Fruit fly (Drosophila melanogaster) whole organism, pupa: ENCODE data around the gene Hou.

Experiments
- CG10348 ChIP-seq: fragments of 200-800 bp; sonication (Bioruptor generic); IDR thresholded peaks from 2 replicates; pipeline ENCODE4 v1.3.6; 2022; ENCODE audit warnings: missing biosample characterization, missing genetic modification characterization
- CG14655 ChIP-seq: fragments of 200-800 bp; sonication (Bioruptor generic); optimal IDR thresholded peaks from 3 replicates; lab custom pipeline; 2017; ENCODE audit warnings: mild to moderate bottlenecking, missing biosample characterization, missing genetic modification reagents, missing genetic modification characterization
- CG17806 ChIP-seq: fragments of 200-800 bp; sonication (Bioruptor generic); optimal IDR thresholded peaks from 2 replicates; lab custom pipeline; 2018; ENCODE audit warnings: missing biosample characterization, mild to moderate bottlenecking, missing genetic modification characterization, moderate library complexity
- CG32121 ChIP-seq: fragments of 200-800 bp; sonication (Bioruptor generic); IDR thresholded peaks from 2 replicates; pipeline ENCODE4 v1.3.6; 2022; ENCODE audit warnings: missing biosample characterization, missing genetic modification characterization
- CG34367 ChIP-seq: fragments of 200-800 bp; sonication (Bioruptor generic); optimal IDR thresholded peaks from 2 replicates; lab custom pipeline; 2018; ENCODE audit warnings: missing biosample characterization, mild to moderate bottlenecking, missing genetic modification characterization
- CG4496 ChIP-seq: fragments of 200-800 bp; sonication (Bioruptor generic); IDR thresholded peaks from 3 replicates; pipeline ENCODE4 v1.3.6; 2022; ENCODE audit warnings: missing biosample characterization, missing genetic modification characterization
- CG9948 ChIP-seq: fragments of 200-800 bp; sonication (Bioruptor generic); optimal IDR thresholded peaks from 2 replicates; lab custom pipeline; 2018; ENCODE audit warnings: missing biosample characterization, mild to moderate bottlenecking, missing genetic modification characterization, moderate library complexity
- D1 ChIP-seq: fragments of 200-800 bp; sonication (Bioruptor generic); optimal IDR thresholded peaks from 2 replicates; lab custom pipeline; 2018; ENCODE audit warnings: missing biosample characterization, mild to moderate bottlenecking, missing genetic modification characterization, moderate library complexity
- EcR ChIP-seq: fragments of 200-800 bp; sonication (Bioruptor generic); optimal IDR thresholded peaks from 3 replicates; lab custom pipeline; 2019; ENCODE audit warnings: missing biosample characterization, missing genetic modification characterization, mild to moderate bottlenecking, moderate library complexity, missing genetic modification reagents
- Ets98B ChIP-seq: fragments of 200-800 bp; sonication (Bioruptor generic); IDR thresholded peaks from 2 replicates; pipeline ENCODE4 v1.3.6; 2022; ENCODE audit warnings: missing biosample characterization, missing genetic modification characterization
- Pif1A ChIP-seq: fragments of 200-800 bp; sonication (Bioruptor generic); optimal IDR thresholded peaks from 3 replicates; lab custom pipeline; 2016; ENCODE audit warnings: missing biosample characterization, missing genetic modification characterization
- Snoo ChIP-seq: fragments of 200-800 bp; sonication (Bioruptor generic); optimal IDR thresholded peaks from 3 replicates; lab custom pipeline; 2017; ENCODE audit warnings: missing biosample characterization, mild to moderate bottlenecking, missing genetic modification characterization, inconsistent platforms
- rn ChIP-seq: fragments of 200-800 bp; sonication (Bioruptor generic); IDR thresholded peaks from 2 replicates; pipeline ENCODE4 v1.3.6; 2022; ENCODE audit warnings: missing biosample characterization, missing genetic modification characterization

DNA sequence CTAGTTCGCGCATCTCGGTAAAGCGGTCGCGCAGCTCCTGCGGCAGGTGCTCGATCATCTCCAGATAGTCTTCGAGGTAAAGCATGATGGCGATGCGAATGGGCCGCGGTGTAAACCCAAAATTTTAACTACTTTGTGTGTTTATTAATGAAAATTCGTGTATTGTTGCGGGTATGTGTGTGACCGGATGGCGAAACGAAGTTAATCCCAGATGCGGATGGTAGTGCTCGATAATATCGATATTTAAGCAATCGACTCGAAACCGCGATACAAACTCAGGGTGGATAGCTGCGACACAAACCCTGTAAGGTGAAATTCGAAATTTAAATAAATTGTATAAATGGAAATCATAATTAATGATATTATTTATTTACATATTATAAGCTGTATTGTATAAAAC, 2.6 kb upstream of the Hou start, which contains the start of gene Ing3:
- TF ChIP-seq CG10348 (no peak), Pif1A (GFP tag; lab: Kevin White, UChicago) (no peak), Snoo (no peak), D1 (tag; lab: Kevin White, UChicago) (no peak), CG4496 (GFP tag; lab: Robert Waterston, UW) (no peak), EcR (GFP tag; lab: Kevin White, UChicago) (no peak), CG17806 (no peak), rn (no peak), Ets98B (GFP tag; lab: Robert Waterston, UW) (no peak), CG9948 (tag; lab: Kevin White, UChicago) (no peak), CG34367 (tag; lab: Kevin White, UChicago) (no peak), CG32121 (GFP tag; lab: Robert Waterston, UW) (no peak), CG14655 (GFP tag; lab: Kevin White, UChicago) (no peak)
